Fruit fly (Drosophila melanogaster): ENCODE data around the gene Cpr67B.

Cpr67B gene

dm6 chr3L:9373374-9374004 is 31.1 kb upstream of the Cpr67B start (continued):
- TF ChIP-seq CG2202 (tag; optimal IDR thresholded peaks at IDR 0.05), result peak; percentile 1
- peak; percentile 69 for TF ChIP-seq yki (optimal IDR thresholded peaks at IDR 0.05)
- TF ChIP-seq CG8944 (GFP tag; optimal IDR thresholded peaks at IDR 0.05), result no peak
- TF ChIP-seq Hmx (GFP tag; optimal IDR thresholded peaks at IDR 0.05), result peak; percentile 27
- peak; percentile 23; the same call in 1 of the 2 replicates for TF ChIP-seq CG2129 (GFP tag; IDR thresholded peaks at IDR 0.05; ENCODE audit: partially characterized antibody)
- TF ChIP-seq ham (GFP tag; IDR thresholded peaks at IDR 0.05), result no peak
- TF ChIP-seq NFAT (GFP tag; IDR thresholded peaks at IDR 0.05), result peak; percentile 48
- TF ChIP-seq CG30431 (GFP tag; optimal IDR thresholded peaks at IDR 0.05), result no peak
- TF ChIP-seq CG1233 (GFP tag; optimal IDR thresholded peaks at IDR 0.05), result peak; percentile 42
- peak; percentile 81 for TF ChIP-seq CG17328 (GFP tag; IDR thresholded peaks at IDR 0.05)
- peak; percentile 71 for TF ChIP-seq Ptx1 (GFP tag; IDR thresholded peaks at IDR 0.05)
- peak; percentile 47 for TF ChIP-seq CG18011 (GFP tag; optimal IDR thresholded peaks at IDR 0.05)
- TF ChIP-seq CG7271 (tag; optimal IDR thresholded peaks at IDR 0.05), result peak; percentile 13
- peak; percentile 56 for TF ChIP-seq nau (GFP tag; optimal IDR thresholded peaks at IDR 0.05)
- TF ChIP-seq caup (GFP tag; optimal IDR thresholded peaks at IDR 0.05; ENCODE audit: severe bottlenecking), result peak; percentile 54
- no peak for TF ChIP-seq mld (GFP tag; IDR thresholded peaks at IDR 0.05; ENCODE audit: partially characterized antibody)
- peak; percentile 69 for TF ChIP-seq danr (GFP tag; IDR thresholded peaks at IDR 0.05)
- TF ChIP-seq tx (GFP tag; optimal IDR thresholded peaks at IDR 0.05), result no peak
- no peak for TF ChIP-seq CG14965 (GFP tag; optimal IDR thresholded peaks at IDR 0.05; ENCODE audit: borderline replicate concordance)
- peak; percentile 75 for TF ChIP-seq CG6813 (GFP tag; optimal IDR thresholded peaks at IDR 0.05)
- TF ChIP-seq stc (GFP tag; IDR thresholded peaks at IDR 0.05), result peak; percentile 79
- no peak for TF ChIP-seq fru (optimal IDR thresholded peaks at IDR 0.05)
- TF ChIP-seq Meics (GFP tag; optimal IDR thresholded peaks at IDR 0.05), result peak; percentile 71
- TF ChIP-seq CG3995 (GFP tag; optimal IDR thresholded peaks at IDR 0.05), result no peak
- TF ChIP-seq lilli (GFP tag; optimal IDR thresholded peaks at IDR 0.05), result peak; percentile 26
- no peak for TF ChIP-seq CG12744 (GFP tag; optimal IDR thresholded peaks at IDR 0.05)
- TF ChIP-seq CG10654 (GFP tag; optimal IDR thresholded peaks at IDR 0.05), result peak; percentile 28
- peak; percentile 62 for TF ChIP-seq Atf6 (GFP tag; IDR thresholded peaks at IDR 0.05)
- peak; percentile 4 for TF ChIP-seq HmgZ (tag; optimal IDR thresholded peaks at IDR 0.05)
- TF ChIP-seq CG8924 (tag; optimal IDR thresholded peaks at IDR 0.05), result peak; percentile 11
- TF ChIP-seq CG10147 (GFP tag; optimal IDR thresholded peaks at IDR 0.05), result peak; percentile 77
- no peak for TF ChIP-seq ash1 (GFP tag; optimal IDR thresholded peaks at IDR 0.05)
- TF ChIP-seq Dll (GFP tag; IDR thresholded peaks at IDR 0.05; ENCODE audit: partially characterized antibody), result peak; percentile 62; the same call in 2 of the 4 replicates
- TF ChIP-seq CG14710 (tag; optimal IDR thresholded peaks at IDR 0.05), result peak; percentile 60
- peak; percentile 43 for TF ChIP-seq Six4 (GFP tag; optimal IDR thresholded peaks at IDR 0.05)
- TF ChIP-seq mirr (GFP tag; optimal IDR thresholded peaks at IDR 0.05), result no peak
- TF ChIP-seq CG12769 (tag; optimal IDR thresholded peaks at IDR 0.05), result no peak
- peak; percentile 46 for TF ChIP-seq Spps (tag; optimal IDR thresholded peaks at IDR 0.05)
- TF ChIP-seq unpg (GFP tag; optimal IDR thresholded peaks at IDR 0.05), result peak; percentile 80
- TF ChIP-seq prd (optimal IDR thresholded peaks at IDR 0.05), result no peak
- TF ChIP-seq prd (GFP tag; IDR thresholded peaks at IDR 0.05), result peak; percentile 60
- TF ChIP-seq peb (GFP tag; IDR thresholded peaks at IDR 0.05), result peak; percentile 40
- TF ChIP-seq CG14860 (GFP tag; IDR thresholded peaks at IDR 0.05; ENCODE audit: partially characterized antibody), result no peak
- TF ChIP-seq CG11247 (GFP tag; IDR thresholded peaks at IDR 0.05), result peak; percentile 58
- no peak for TF ChIP-seq BEAF-32 (GFP tag; optimal IDR thresholded peaks at IDR 0.05)
- TF ChIP-seq grau (tag; optimal IDR thresholded peaks at IDR 0.05), result peak; percentile 56
- TF ChIP-seq inv (GFP tag; IDR thresholded peaks at IDR 0.05; ENCODE audit: partially characterized antibody), result no peak
- peak; percentile 6 for TF ChIP-seq D19A (tag; optimal IDR thresholded peaks at IDR 0.05)
- TF ChIP-seq wdn (GFP tag; IDR thresholded peaks at IDR 0.05), result peak; percentile 55
- peak; percentile 75 for TF ChIP-seq dysf (GFP tag; IDR thresholded peaks at IDR 0.05)
